Worm (Caenorhabditis elegans) whole organism, dauer: ENCODE measurements around the gene C27H5.2.

Experiments
- unc-62 ChIP-seq: sonication (generic microtip); optimal IDR thresholded peaks from 2 replicates; lab custom pipeline; 2017; ENCODE audit warnings: missing biosample characterization, missing genetic modification reagents, missing genetic modification characterization

C27H5.2 gene

ce11 chrII:7155392-7155791, at the start of gene C27H5.2:
Gene C27H5.2 (plus strand): TSS chrII:7155581.
- TF ChIP-seq unc-62 (GFP tag; lab: Kevin White, UChicago): no peak

ce11 chrII:7106313-7106712, 49.1 kb upstream of the C27H5.2 start:
- no peak for TF ChIP-seq unc-62 (GFP tag; lab: Kevin White, UChicago)

- TF ChIP-seq unc-62 (GFP tag; lab: Kevin White, UChicago): no peak
Observed at ce11 chrII:7109956-7110355, 45.4 kb upstream of the C27H5.2 start, which contains the start of gene F10E7.9. Gene F10E7.9 (minus strand): TSS chrII:7110056.

- no peak for TF ChIP-seq unc-62 (GFP tag; lab: Kevin White, UChicago)
Observed at ce11 chrII:7111012-7111656, 44.2 kb upstream of the C27H5.2 start.

ce11 chrII:7111657-7112049, 43.7 kb upstream of the C27H5.2 start, which contains the start of gene F10E7.5:
Gene F10E7.5 (plus strand): TSS chrII:7111978.
- TF ChIP-seq unc-62 (GFP tag; lab: Kevin White, UChicago): no peak

ce11 chrII:7112780-7113179, 42.6 kb upstream of the C27H5.2 start, which contains the start of gene F10E7.6:
Gene F10E7.6 (plus strand): TSS chrII:7113080.
- TF ChIP-seq unc-62 (GFP tag; lab: Kevin White, UChicago): no peak

- TF ChIP-seq unc-62 (GFP tag; lab: Kevin White, UChicago): no peak
Observed at ce11 chrII:7115638-7116037, 39.7 kb upstream of the C27H5.2 start, which contains the start of gene cutl-5. Gene cutl-5 (minus strand): TSS chrII:7115906.

- no peak for TF ChIP-seq unc-62 (GFP tag; lab: Kevin White, UChicago)
Observed at ce11 chrII:7116350-7116749, 39.0 kb upstream of the C27H5.2 start, which contains the start of gene spon-1. Gene spon-1 (plus strand): TSS chrII:7116557.

ce11 chrII:7119525-7119924, 35.9 kb upstream of the C27H5.2 start:
- TF ChIP-seq unc-62 (GFP tag; lab: Kevin White, UChicago): no peak

ce11 chrII:7121762-7122292, 33.6 kb upstream of the C27H5.2 start, which contains the start of gene F10E7.2:
Gene F10E7.2 (plus strand): TSS chrII:7122242.
- no peak for TF ChIP-seq unc-62 (GFP tag; lab: Kevin White, UChicago)

ce11 chrII:7122661-7123418, 32.5 kb upstream of the C27H5.2 start, which contains the start of gene F10E7.11:
Gene F10E7.11 (minus strand): TSS chrII:7122892.
- TF ChIP-seq unc-62 (GFP tag; lab: Kevin White, UChicago): no peak

- TF ChIP-seq unc-62 (GFP tag; lab: Kevin White, UChicago): no peak
Observed at ce11 chrII:7126457-7126856, 28.9 kb upstream of the C27H5.2 start, which contains the start of gene F10E7.1. Gene F10E7.1 (plus strand): TSS chrII:7126757.

ce11 chrII:7131871-7132693, 23.3 kb upstream of the C27H5.2 start, which contains the start of the genes T07F8.4 and gld-3:
Gene T07F8.4 (minus strand): TSS chrII:7132032.
Gene gld-3 (plus strand): TSS chrII:7132643.
- TF ChIP-seq unc-62 (GFP tag; lab: Kevin White, UChicago): no peak

- no peak for TF ChIP-seq unc-62 (GFP tag; lab: Kevin White, UChicago)
Observed at ce11 chrII:7139064-7139463, 16.3 kb upstream of the C27H5.2 start.

- no peak for TF ChIP-seq unc-62 (GFP tag; lab: Kevin White, UChicago)
Observed at ce11 chrII:7144307-7144706, 11.1 kb upstream of the C27H5.2 start, which contains the start of gene npr-31. Gene npr-31 (plus strand): TSS chrII:7144607.
